Fruit fly (Drosophila melanogaster): ENCODE data around the gene eRF3.

eRF3 gene

dm6 chr2L:12467673-12468072 lies 33.4 kb downstream of the eRF3 start (continued):
- TF ChIP-seq Xbp1 (GFP tag; optimal IDR thresholded peaks at IDR 0.05) (peak; percentile 31), CG9215 (GFP tag; IDR thresholded peaks at IDR 0.05) (no peak), seq (GFP tag; IDR thresholded peaks at IDR 0.05) (peak; percentile 50; the same call in 1 of the 2 replicates), CG17385 (GFP tag; optimal IDR thresholded peaks at IDR 0.05) (peak; percentile 40), fd96Cb (tag; optimal IDR thresholded peaks at IDR 0.05) (no peak), Tbp (GFP tag; optimal IDR thresholded peaks at IDR 0.05) (no peak), slou (GFP tag; optimal IDR thresholded peaks at IDR 0.05) (no peak), CG12659 (GFP tag; optimal IDR thresholded peaks at IDR 0.05) (peak; percentile 51), CG12104 (GFP tag; optimal IDR thresholded peaks at IDR 0.05) (peak; percentile 22), CG12391 (tag; optimal IDR thresholded peaks at IDR 0.05) (peak; percentile 20), CG7745 (tag; optimal IDR thresholded peaks at IDR 0.05) (no peak), CG10267 (tag; optimal IDR thresholded peaks at IDR 0.05) (peak; percentile 4), dmrt99B (tag; optimal IDR thresholded peaks at IDR 0.05) (no peak), kay (GFP tag; optimal IDR thresholded peaks at IDR 0.05) (peak; percentile 17), Hmr (GFP tag; optimal IDR thresholded peaks at IDR 0.05) (peak; percentile 70), CG10209 (GFP tag; optimal IDR thresholded peaks at IDR 0.05) (peak; percentile 17), wdn (GFP tag; IDR thresholded peaks at IDR 0.05) (peak; percentile 67; the same call in 1 of the 2 replicates), Nf-YB (GFP tag; optimal IDR thresholded peaks at IDR 0.05) (peak; percentile 28), ems (GFP tag; optimal IDR thresholded peaks at IDR 0.05) (no peak), nau (GFP tag; optimal IDR thresholded peaks at IDR 0.05) (peak; percentile 12), org-1 (GFP tag; optimal IDR thresholded peaks at IDR 0.05) (peak; percentile 12), croc (GFP tag; conservative IDR thresholded peaks at IDR 0.05) (no peak), Pdp1 (GFP tag; optimal IDR thresholded peaks at IDR 0.05) (peak; percentile 38 to 39), CG4730 (GFP tag; IDR thresholded peaks at IDR 0.05) (peak; percentile 7; the same call in 1 of the 2 replicates), row (GFP tag; IDR thresholded peaks at IDR 0.05) (peak; percentile 77), pb (GFP tag; optimal IDR thresholded peaks at IDR 0.05) (peak; percentile 14), fru (optimal IDR thresholded peaks at IDR 0.05) (no peak), rib (GFP tag; IDR thresholded peaks at IDR 0.05) (peak; percentile 94), Hsf (GFP tag; optimal IDR thresholded peaks at IDR 0.05) (peak; percentile 35), Fer2 (tag; optimal IDR thresholded peaks at IDR 0.05) (no peak), Optix (GFP tag; IDR thresholded peaks at IDR 0.05) (0 out of 3 replicates have a peak, but pooled peaks have one; percentile 28)

DNA sequence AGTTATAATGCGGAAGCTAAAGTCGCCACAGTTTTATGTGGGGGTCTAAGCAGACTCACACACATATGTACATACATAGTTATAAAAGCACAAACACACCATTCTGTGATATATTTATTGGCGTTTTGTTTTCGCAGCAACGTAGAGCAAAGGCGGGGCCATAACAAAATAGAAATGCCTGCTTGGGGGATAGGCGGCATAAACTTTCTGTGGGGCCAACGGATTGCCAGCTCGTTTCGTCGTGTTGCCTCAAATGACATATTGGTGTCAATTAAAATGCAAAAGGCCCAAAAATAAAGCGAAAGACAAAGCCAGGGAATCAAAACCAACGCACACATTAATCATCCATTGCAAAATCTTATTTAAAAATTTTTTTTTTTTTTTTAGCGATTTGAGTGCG lies 34.6 kb downstream of the eRF3 start:
- no peak for TF ChIP-seq CG9817 (tag; optimal IDR thresholded peaks at IDR 0.05)
- TF ChIP-seq HHEX (GFP tag; optimal IDR thresholded peaks at IDR 0.05) = no peak
- no peak for TF ChIP-seq CG5180 (GFP tag; optimal IDR thresholded peaks at IDR 0.05)
- no peak for TF ChIP-seq CG10654 (GFP tag; optimal IDR thresholded peaks at IDR 0.05)
- TF ChIP-seq CG10267 (tag; optimal IDR thresholded peaks at IDR 0.05) = no peak
- TF ChIP-seq E2f1 (GFP tag; IDR thresholded peaks at IDR 0.05) = no peak
- TF ChIP-seq pita (GFP tag; optimal IDR thresholded peaks at IDR 0.05) = no peak
- no peak for TF ChIP-seq pan (optimal IDR thresholded peaks at IDR 0.05)
- peak in 1 of 2 experiments; percentile 13 for TF ChIP-seq pan (GFP tag; optimal IDR thresholded peaks at IDR 0.05 in 1 of 2, IDR thresholded peaks at IDR 0.05 in 1 of 2)
- TF ChIP-seq CG18619 (GFP tag; optimal IDR thresholded peaks at IDR 0.05) = no peak
- TF ChIP-seq CG4328 (GFP tag; optimal IDR thresholded peaks at IDR 0.05) = no peak
- TF ChIP-seq CG17359 (tag; optimal IDR thresholded peaks at IDR 0.05) = no peak
- peak; percentile 64 for TF ChIP-seq sd (tag; optimal IDR thresholded peaks at IDR 0.05)
- TF ChIP-seq eyg (GFP tag; optimal IDR thresholded peaks at IDR 0.05) = no peak
- TF ChIP-seq CG10366 (GFP tag; IDR thresholded peaks at IDR 0.05) = no peak
- TF ChIP-seq CG14860 (GFP tag; IDR thresholded peaks at IDR 0.05; ENCODE audit: partially characterized antibody) = no peak
- TF ChIP-seq CG2129 (GFP tag; IDR thresholded peaks at IDR 0.05; ENCODE audit: partially characterized antibody) = no peak
- no peak for TF ChIP-seq CG15514 (GFP tag; optimal IDR thresholded peaks at IDR 0.05)
- TF ChIP-seq CG11456 (GFP tag; IDR thresholded peaks at IDR 0.05) = no peak
- TF ChIP-seq sna (GFP tag; IDR thresholded peaks at IDR 0.05; ENCODE audit: partially characterized antibody) = no peak
- TF ChIP-seq Sry-β (GFP tag; optimal IDR thresholded peaks at IDR 0.05) = no peak
- 0 out of 2 replicates have a peak, but pooled peaks have one; percentile 8 for TF ChIP-seq Atf6 (GFP tag; IDR thresholded peaks at IDR 0.05)

Measured in whole organism, embryonic.